Worm (Caenorhabditis elegans): ENCODE results near the gene hadb-1.
A peak's percentile ranks its signal among the peaks of the same experiment; 100 is the strongest.

The hadb-1 gene

ce11 chrIII:8678371-8678770, 9.9 kb downstream of the hadb-1 start (continued):
- no peak for TF ChIP-seq fkh-4 (tag; optimal IDR thresholded peaks at IDR 0.05; ENCODE audit: borderline replicate concordance)
- TF ChIP-seq efl-3 (GFP tag; optimal IDR thresholded peaks at IDR 0.05), result no peak
- TF ChIP-seq mdl-1 (tag; optimal IDR thresholded peaks at IDR 0.05), result peak in 1 of 2 experiments; percentile 60
- no peak for TF ChIP-seq nhr-11 (tag; optimal IDR thresholded peaks at IDR 0.05)
- TF ChIP-seq aly-2 (tag; optimal IDR thresholded peaks at IDR 0.05), result peak; percentile 70
- TF ChIP-seq xbp-1 (tag; optimal IDR thresholded peaks at IDR 0.05), result peak; percentile 63
- peak; percentile 76 for TF ChIP-seq nhr-19 (GFP tag; conservative IDR thresholded peaks at IDR 0.05)
- TF ChIP-seq nhr-76 (tag; optimal IDR thresholded peaks at IDR 0.05), result no peak
- peak; percentile 71 for TF ChIP-seq C16A3.4 (tag; optimal IDR thresholded peaks at IDR 0.05)
- TF ChIP-seq alr-1 (tag; optimal IDR thresholded peaks at IDR 0.05; ENCODE audit: borderline replicate concordance), result no peak
- no peak for TF ChIP-seq zag-1 (tag; optimal IDR thresholded peaks at IDR 0.05)
- TF ChIP-seq sox-4 (tag; optimal IDR thresholded peaks at IDR 0.05), result no peak
- no peak for TF ChIP-seq nhr-12 (tag; optimal IDR thresholded peaks at IDR 0.05)
- peak; percentile 54 for TF ChIP-seq ceh-8 (GFP tag; optimal IDR thresholded peaks at IDR 0.05)
- TF ChIP-seq sup-37 (GFP tag; optimal IDR thresholded peaks at IDR 0.05), result no peak
- peak; percentile 80 for TF ChIP-seq nhr-85 (tag)
- TF ChIP-seq nhr-20 (tag; optimal IDR thresholded peaks at IDR 0.05), result peak; percentile 68
- TF ChIP-seq fkh-8 (tag; optimal IDR thresholded peaks at IDR 0.05), result peak; percentile 61
- peak; percentile 12 for TF ChIP-seq ceh-90 (tag; optimal IDR thresholded peaks at IDR 0.05)
- no peak for TF ChIP-seq nhr-28 (tag; optimal IDR thresholded peaks at IDR 0.05)
- TF ChIP-seq mep-1 (tag; optimal IDR thresholded peaks at IDR 0.05), result peak; percentile 71
- peak; percentile 42 for TF ChIP-seq lin-13 (GFP tag; optimal IDR thresholded peaks at IDR 0.05)
- TF ChIP-seq dpl-1 (GFP tag; optimal IDR thresholded peaks at IDR 0.05), result peak; percentile 26 to 49 (median 49)
- TF ChIP-seq unc-86 (tag; optimal IDR thresholded peaks at IDR 0.05), result peak; percentile 28
- peak; percentile 47 for TF ChIP-seq skn-1 (tag; optimal IDR thresholded peaks at IDR 0.05)
- no peak for TF ChIP-seq egl-27 (tag; optimal IDR thresholded peaks at IDR 0.05)
- no peak for TF ChIP-seq pag-3 (tag; optimal IDR thresholded peaks at IDR 0.05; ENCODE audit: borderline replicate concordance, insufficient read depth)
- peak; percentile 44 for TF ChIP-seq pax-3 (tag; optimal IDR thresholded peaks at IDR 0.05)
- peak; percentile 58 to 73 for TF ChIP-seq lsy-2 (tag; optimal IDR thresholded peaks at IDR 0.05)
- peak in 1 of 2 experiments; percentile 53 for TF ChIP-seq ztf-11 (tag; optimal IDR thresholded peaks at IDR 0.05)
- TF ChIP-seq mab-9 (GFP tag; IDR thresholded peaks at IDR 0.05), result no peak
- peak; percentile 3 for TF ChIP-seq ceh-63 (GFP tag; optimal IDR thresholded peaks at IDR 0.05)
- peak; percentile 36 for TF ChIP-seq zip-4 (GFP tag; optimal IDR thresholded peaks at IDR 0.05)
- TF ChIP-seq grh-1 (GFP tag; IDR thresholded peaks at IDR 0.05), result no peak
- TF ChIP-seq isw-1 (GFP tag; IDR thresholded peaks at IDR 0.05), result peak; percentile 24; the same call in 1 of the 2 replicates
- TF ChIP-seq lin-35 (GFP tag; optimal IDR thresholded peaks at IDR 0.05), result peak; percentile 58 to 82
- TF ChIP-seq hlh-17 (GFP tag; optimal IDR thresholded peaks at IDR 0.05; ENCODE audit: borderline replicate concordance), result no peak
- peak; percentile 66 to 70 for TF ChIP-seq efl-1 (optimal IDR thresholded peaks at IDR 0.05)
- peak; percentile 55 to 96 for TF ChIP-seq efl-1 (GFP tag; optimal IDR thresholded peaks at IDR 0.05 in 1 of 2)
- peak; percentile 24 for TF ChIP-seq fos-1 (tag; optimal IDR thresholded peaks at IDR 0.05)
- TF ChIP-seq aha-1 (tag; optimal IDR thresholded peaks at IDR 0.05), result no peak
- no peak for TF ChIP-seq pqm-1 (tag; optimal IDR thresholded peaks at IDR 0.05)
- peak; percentile 79 for TF ChIP-seq nhr-47 (tag; optimal IDR thresholded peaks at IDR 0.05)
- no peak for TF ChIP-seq sptf-1 (tag; optimal IDR thresholded peaks at IDR 0.05)
- TF ChIP-seq blmp-1 (tag; optimal IDR thresholded peaks at IDR 0.05), result peak; percentile 2
- TF ChIP-seq fkh-10 (GFP tag; optimal IDR thresholded peaks at IDR 0.05), result peak; percentile 52
- peak; percentile 58 for TF ChIP-seq lir-3 (tag; optimal IDR thresholded peaks at IDR 0.05; ENCODE audit: poor library complexity)
- no peak for TF ChIP-seq lin-15B (tag; optimal IDR thresholded peaks at IDR 0.05)

All from whole organism, L1 larva.